Worm (Caenorhabditis elegans) whole organism, midembryonic: ENCODE measurements around the gene mrpl-41.

Experiments
- T22C8.4 ChIP-seq: fragments of 200-800 bp; sonication (Bioruptor generic); IDR thresholded peaks from 2 replicates; pipeline ENCODE4 v1.3.6; 2022; ENCODE audit warnings: missing genetic modification characterization, missing compliant biosample characterization
- cog-1 ChIP-seq: sonication (generic microtip); optimal IDR thresholded peaks from 2 replicates; lab custom pipeline; 2016; ENCODE audit warnings: missing genetic modification characterization, missing compliant biosample characterization
- flt-1 ChIP-seq: fragments of 200-800 bp; sonication (Bioruptor generic); IDR thresholded peaks from 2 replicates; pipeline ENCODE4 v1.3.6; 2022; ENCODE audit warnings: missing genetic modification characterization, missing compliant biosample characterization
- klf-2 ChIP-seq: fragments of 200-800 bp; sonication (Bioruptor generic); conservative IDR thresholded peaks from 2 replicates; pipeline ENCODE4 v1.3.6; 2022; ENCODE audit warnings: missing genetic modification reagents, missing genetic modification characterization, missing compliant biosample characterization
- med-1 ChIP-seq: sonication (generic microtip); optimal IDR thresholded peaks from 2 replicates; lab custom pipeline; 2017; ENCODE audit warnings: missing genetic modification characterization, mild to moderate bottlenecking, missing compliant biosample characterization, antibody characterized with exemption, missing genetic modification reagents; ENCODE audit not compliant: insufficient read depth
- ref-1 ChIP-seq: fragments of 200-800 bp; sonication (Bioruptor generic); conservative IDR thresholded peaks from 2 replicates; pipeline ENCODE4 v1.3.6; 2022; ENCODE audit warnings: missing genetic modification reagents, missing genetic modification characterization, missing compliant biosample characterization
- tab-1 ChIP-seq: fragments of 200-800 bp; sonication (Bioruptor generic); IDR thresholded peaks from 2 replicates; pipeline ENCODE4 v1.3.6; 2022; ENCODE audit warnings: missing genetic modification characterization, missing compliant biosample characterization
- ztf-23 ChIP-seq: fragments of 200-800 bp; sonication (Bioruptor generic); IDR thresholded peaks from 2 replicates; pipeline ENCODE4 v1.3.6; 2022; ENCODE audit warnings: missing genetic modification reagents, missing genetic modification characterization, missing compliant biosample characterization
- ztf-29 ChIP-seq: fragments of 200-800 bp; sonication (Bioruptor generic); IDR thresholded peaks from 2 replicates; pipeline ENCODE4 v1.3.6; 2022; ENCODE audit warnings: missing genetic modification reagents, missing genetic modification characterization, missing compliant biosample characterization

mrpl-41 gene

ce11 chrII:288705-289205 lies at the start of gene mrpl-41:
mrpl-41 (plus strand) TSS chrII:288939.
- TF ChIP-seq ref-1 (GFP tag; lab: Robert Waterston, UW): no peak

ce11 chrII:240043-240442 lies 48.7 kb upstream of the mrpl-41 start:
- no peak for TF ChIP-seq T22C8.4 (GFP tag; lab: Robert Waterston, UW)
- no peak for TF ChIP-seq cog-1
- no peak for TF ChIP-seq ztf-29 (GFP tag; lab: Robert Waterston, UW)
- no peak for TF ChIP-seq tab-1 (GFP tag; lab: Robert Waterston, UW)
- no peak for TF ChIP-seq klf-2
- no peak for TF ChIP-seq flt-1 (GFP tag; lab: Robert Waterston, UW)
- no peak for TF ChIP-seq ref-1 (GFP tag; lab: Robert Waterston, UW)
- TF ChIP-seq med-1 (GFP tag; lab: Kevin White, UChicago): no peak
- no peak for TF ChIP-seq ztf-23 (GFP tag; lab: Robert Waterston, UW)

DNA sequence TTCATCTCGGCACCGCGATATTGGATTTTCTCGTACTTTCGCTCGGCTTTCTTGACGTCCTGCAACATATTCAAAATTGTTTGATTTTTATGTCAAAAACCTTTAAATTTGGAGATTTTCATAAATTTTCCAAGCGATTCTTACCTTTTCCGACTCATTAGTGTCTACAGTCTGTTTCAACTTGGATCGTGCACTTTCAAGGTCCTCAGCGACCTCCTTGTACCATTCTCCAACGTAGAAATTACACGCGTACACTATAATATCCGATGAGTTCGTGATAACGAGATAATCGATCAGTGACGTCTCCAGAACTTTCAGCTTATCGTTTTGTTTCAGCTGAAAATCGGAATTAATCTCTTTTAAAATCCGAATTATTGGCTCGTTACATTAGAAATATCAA lies 41.0 kb upstream of the mrpl-41 start:
- TF ChIP-seq tab-1 (GFP tag; lab: Robert Waterston, UW): no peak
- TF ChIP-seq cog-1: no peak
- TF ChIP-seq ref-1 (GFP tag; lab: Robert Waterston, UW): no peak
- no peak for TF ChIP-seq med-1 (GFP tag; lab: Kevin White, UChicago)
- TF ChIP-seq ztf-23 (GFP tag; lab: Robert Waterston, UW): no peak
- no peak for TF ChIP-seq ztf-29 (GFP tag; lab: Robert Waterston, UW)
- no peak for TF ChIP-seq flt-1 (GFP tag; lab: Robert Waterston, UW)
- TF ChIP-seq T22C8.4 (GFP tag; lab: Robert Waterston, UW): no peak
- no peak for TF ChIP-seq klf-2

DNA sequence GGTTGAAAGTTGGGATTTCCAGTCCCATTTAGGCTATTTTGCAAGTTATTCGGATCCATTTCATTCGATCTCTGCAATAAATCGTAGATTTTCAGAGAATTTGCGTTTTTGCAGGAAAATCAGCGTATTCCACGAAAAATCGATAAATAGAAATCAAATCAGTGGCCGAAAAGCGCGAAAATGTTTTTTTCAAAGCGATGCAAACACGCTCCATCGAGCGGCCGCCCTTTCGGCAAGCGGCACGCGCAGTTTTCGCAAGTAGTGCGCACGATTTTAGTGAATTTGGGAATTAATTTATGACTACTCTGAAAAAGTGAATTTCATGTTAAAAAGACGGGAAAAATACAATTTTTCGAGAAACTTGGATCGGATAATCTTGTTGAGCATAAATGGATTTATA lies 33.6 kb upstream of the mrpl-41 start:
- TF ChIP-seq cog-1: peak; percentile 88
- peak; percentile 89 for TF ChIP-seq flt-1 (GFP tag; lab: Robert Waterston, UW)
- peak; percentile 58 for TF ChIP-seq klf-2
- TF ChIP-seq med-1 (GFP tag; lab: Kevin White, UChicago): peak; percentile 83
- peak; percentile 93 for TF ChIP-seq T22C8.4 (GFP tag; lab: Robert Waterston, UW)
- peak; percentile 55; the same call in 1 of the 2 replicates for TF ChIP-seq ref-1 (GFP tag; lab: Robert Waterston, UW)
- TF ChIP-seq tab-1 (GFP tag; lab: Robert Waterston, UW): peak; percentile 82
- TF ChIP-seq ztf-23 (GFP tag; lab: Robert Waterston, UW): peak; percentile 87
- TF ChIP-seq ztf-29 (GFP tag; lab: Robert Waterston, UW): peak; percentile 84

ce11 chrII:257519-257918 lies 31.2 kb upstream of the mrpl-41 start, which contains the start of gene cat-2:
cat-2 (plus strand) TSS chrII:257819.
- no peak for TF ChIP-seq ztf-23 (GFP tag; lab: Robert Waterston, UW)

ce11 chrII:263563-263962 lies 25.2 kb upstream of the mrpl-41 start, which contains the start of gene scc-2:
scc-2 (minus strand) TSS chrII:263663.
- TF ChIP-seq ztf-29 (GFP tag; lab: Robert Waterston, UW) (no peak), ztf-23 (GFP tag; lab: Robert Waterston, UW) (no peak), ref-1 (GFP tag; lab: Robert Waterston, UW) (no peak), flt-1 (GFP tag; lab: Robert Waterston, UW) (no peak), T22C8.4 (GFP tag; lab: Robert Waterston, UW) (no peak), cog-1 (no peak), med-1 (GFP tag; lab: Kevin White, UChicago) (no peak), klf-2 (no peak), tab-1 (GFP tag; lab: Robert Waterston, UW) (no peak)

ce11 chrII:264053-264452 lies 24.7 kb upstream of the mrpl-41 start, which contains the start of gene B0432.14:
B0432.14 (plus strand) TSS chrII:264353.
- TF ChIP-seq tab-1 (GFP tag; lab: Robert Waterston, UW) (no peak), med-1 (GFP tag; lab: Kevin White, UChicago) (no peak), ztf-23 (GFP tag; lab: Robert Waterston, UW) (no peak), klf-2 (no peak), cog-1 (no peak), T22C8.4 (GFP tag; lab: Robert Waterston, UW) (no peak), ref-1 (GFP tag; lab: Robert Waterston, UW) (no peak), flt-1 (GFP tag; lab: Robert Waterston, UW) (no peak), ztf-29 (GFP tag; lab: Robert Waterston, UW) (no peak)

ce11 chrII:273872-274271 lies 14.9 kb upstream of the mrpl-41 start, which contains the start of gene B0432.7:
B0432.7 (minus strand) TSS chrII:273972.
- no peak for TF ChIP-seq flt-1 (GFP tag; lab: Robert Waterston, UW)
- TF ChIP-seq ztf-23 (GFP tag; lab: Robert Waterston, UW): no peak
- TF ChIP-seq ztf-29 (GFP tag; lab: Robert Waterston, UW): no peak
- no peak for TF ChIP-seq med-1 (GFP tag; lab: Kevin White, UChicago)
- TF ChIP-seq tab-1 (GFP tag; lab: Robert Waterston, UW): no peak
- no peak for TF ChIP-seq cog-1
- no peak for TF ChIP-seq ref-1 (GFP tag; lab: Robert Waterston, UW)
- TF ChIP-seq T22C8.4 (GFP tag; lab: Robert Waterston, UW): no peak
- no peak for TF ChIP-seq klf-2

DNA sequence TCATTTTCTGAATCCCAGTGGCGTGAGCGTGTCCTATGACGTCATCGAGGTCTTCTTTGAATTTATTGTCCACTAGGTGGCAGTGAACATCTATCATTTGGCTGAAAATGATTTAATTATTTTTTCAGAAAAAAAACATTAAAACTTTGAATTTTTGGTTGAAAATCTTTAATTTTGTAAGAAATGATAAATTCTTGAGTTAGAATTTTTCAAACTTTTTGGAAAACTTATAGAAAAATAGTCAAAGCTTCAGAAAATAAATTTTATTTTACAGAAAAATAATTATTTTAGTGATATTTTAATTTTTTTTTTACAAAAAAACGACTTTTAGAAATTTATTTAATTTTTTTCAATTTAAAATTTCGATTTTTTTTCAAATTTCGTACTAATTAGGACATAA lies 10.1 kb upstream of the mrpl-41 start, which contains the start of gene B0432.8:
Gene B0432.8, minus strand, starts transcription at position 101 of the 400 bp plus-strand sequence.
- TF ChIP-seq med-1 (GFP tag; lab: Kevin White, UChicago) (no peak), flt-1 (GFP tag; lab: Robert Waterston, UW) (no peak), cog-1 (no peak), ztf-29 (GFP tag; lab: Robert Waterston, UW) (no peak), T22C8.4 (GFP tag; lab: Robert Waterston, UW) (no peak), tab-1 (GFP tag; lab: Robert Waterston, UW) (no peak), ref-1 (GFP tag; lab: Robert Waterston, UW) (no peak), klf-2 (no peak), ztf-23 (GFP tag; lab: Robert Waterston, UW) (no peak)
